Worm (Caenorhabditis elegans) whole organism, L4 larva: ENCODE data around the gene rimb-1.

Experiments used
- Y5F2A.4 ChIP-seq: fragments of 200-800 bp; sonication (Bioruptor generic); optimal IDR thresholded peaks from 2 replicates; lab custom pipeline; 2018; ENCODE audit warnings: mild to moderate bottlenecking, missing genetic modification characterization, missing compliant biosample characterization
- duxl-1 ChIP-seq: sonication (generic microtip); optimal IDR thresholded peaks from 2 replicates; lab custom pipeline; 2016; ENCODE audit warnings: mild to moderate bottlenecking, missing genetic modification characterization, moderate library complexity, missing compliant biosample characterization; ENCODE audit not compliant: poor library complexity
- nhr-237 ChIP-seq: sonication (generic microtip); optimal IDR thresholded peaks from 2 replicates; lab custom pipeline; 2017; ENCODE audit warnings: missing biosample characterization, missing genetic modification characterization
- unc-39 ChIP-seq: sonication (generic microtip); optimal IDR thresholded peaks from 2 replicates; lab custom pipeline; 2017; ENCODE audit warnings: missing biosample characterization, missing genetic modification characterization

ce11 chrIII:1788033-1788432 lies at the start of gene rimb-1:
- TF ChIP-seq duxl-1 (no peak), unc-39 (tag; lab: Kevin White, UChicago) (no peak), nhr-237 (no peak), Y5F2A.4 (GFP tag; lab: Kevin White, UChicago) (no peak)
